Worm (Caenorhabditis elegans) whole organism, L3 larva: ENCODE results near the gene R03H10.2.
"Not testable (repeated sequence)": the region's sequence is repeated elsewhere in the genome, so short reads cannot be mapped to it uniquely, and the experiment has no call there.

Source experiments
- ceh-82 ChIP-seq: fragments of 150-350 bp; optimal IDR thresholded peaks from 2 replicates; lab custom pipeline; 2014; ENCODE audit warnings: missing biosample characterization, missing genetic modification characterization
- ceh-9 ChIP-seq: sonication (generic microtip); optimal IDR thresholded peaks from 2 replicates; lab custom pipeline; 2018; ENCODE audit warnings: missing biosample characterization, missing genetic modification characterization
- daf-12 ChIP-seq: fragments of 150-350 bp; optimal IDR thresholded peaks from 2 replicates; lab custom pipeline; 2014; ENCODE audit warnings: missing biosample characterization, missing genetic modification reagents, missing genetic modification characterization
- elt-3 ChIP-seq, 3 experiments: fragments of 150-350 bp in 1 of 3; sonication (generic microtip) in 2 of 3; optimal IDR thresholded peaks; 2 replicates in 2 of 3; 4 replicates in 1 of 3; lab custom pipeline; 2014 to 2017; ENCODE audit warnings: missing biosample characterization in 3 of 3, missing genetic modification characterization in 3 of 3
- mdl-1 ChIP-seq: fragments of 150-350 bp; optimal IDR thresholded peaks from 2 replicates; lab custom pipeline; 2014; ENCODE audit warnings: missing biosample characterization, missing genetic modification characterization
- nhr-23 ChIP-seq: fragments of 150-350 bp; optimal IDR thresholded peaks from 2 replicates; lab custom pipeline; 2014; ENCODE audit warnings: missing biosample characterization, missing genetic modification reagents, missing genetic modification characterization
- pqm-1 ChIP-seq: fragments of 150-350 bp; optimal IDR thresholded peaks from 2 replicates; lab custom pipeline; 2017; ENCODE audit warnings: missing biosample characterization, missing genetic modification characterization, inconsistent platforms
- tbx-2 ChIP-seq: sonication (generic microtip); optimal IDR thresholded peaks from 2 replicates; lab custom pipeline; 2016; ENCODE audit warnings: mild to moderate bottlenecking, missing genetic modification characterization, missing compliant biosample characterization

- not testable (repeated sequence) for TF ChIP-seq elt-3 (tag; optimal IDR thresholded peaks at IDR 0.05; lab: Kevin White, UChicago); nhr-23; mdl-1 (tag; lab: Kevin White, UChicago); daf-12 (tag; lab: Kevin White, UChicago); tbx-2 (tag; lab: Kevin White, UChicago); ceh-9; ceh-82; pqm-1 (tag; lab: Kevin White, UChicago)
Measured at ce11 chrII:4135259-4135658, 20.3 kb upstream of the R03H10.2 start, which contains the start of gene ast-1.
